Worm (Caenorhabditis elegans): ENCODE measurements around the gene lap-2.

lap-2 gene

DNA sequence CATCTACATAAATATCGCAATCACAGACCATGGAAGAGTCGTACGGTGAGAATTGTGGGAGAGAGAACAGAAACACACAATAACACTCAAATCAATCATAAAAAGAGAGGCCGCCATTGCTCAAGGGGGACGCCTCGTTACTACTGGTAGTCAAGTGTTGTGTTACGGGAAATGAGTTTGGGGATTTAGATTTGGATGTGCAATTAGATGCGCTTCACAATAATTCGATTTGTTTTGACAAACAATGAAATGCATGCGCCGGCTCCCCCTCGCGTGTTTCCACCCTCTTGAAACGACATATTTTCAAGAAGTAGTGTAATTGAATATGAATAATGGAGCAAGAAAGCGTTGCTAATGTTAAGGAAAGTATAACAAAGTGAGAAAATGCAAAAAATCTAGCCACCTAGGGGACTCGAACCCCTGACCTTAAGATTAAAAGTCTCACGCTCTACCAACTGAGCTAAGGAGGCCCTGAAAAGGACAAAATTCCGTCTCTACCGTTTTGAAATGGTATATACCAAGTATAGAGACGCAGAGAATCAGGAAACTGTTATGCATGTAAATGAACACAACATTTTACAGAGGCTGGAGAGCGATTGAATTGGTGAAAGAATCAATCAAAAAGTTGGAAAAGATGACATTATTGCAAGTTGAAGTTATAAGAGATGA is 16.7 kb upstream of the lap-2 start (continued):
- TF ChIP-seq K12H6.12 (tag; optimal IDR thresholded peaks at IDR 0.05), result no peak
- no peak for TF ChIP-seq aptf-2 (GFP tag; conservative IDR thresholded peaks at IDR 0.05)
- TF ChIP-seq xnd-1 (tag; optimal IDR thresholded peaks at IDR 0.05), result no peak
- TF ChIP-seq Y53F4B.3 (GFP tag; IDR thresholded peaks at IDR 0.05), result no peak
- no peak for TF ChIP-seq lsy-27 (tag; optimal IDR thresholded peaks at IDR 0.05; ENCODE audit: borderline replicate concordance, insufficient read depth)
- TF ChIP-seq ztf-25 (GFP tag; IDR thresholded peaks at IDR 0.05), result 0 out of 2 replicates have a peak, but pooled peaks have one; percentile 21
- TF ChIP-seq rec-8 (tag; optimal IDR thresholded peaks at IDR 0.05), result peak in 1 of 2 experiments; percentile 14
- TF ChIP-seq aptf-3 (GFP tag; IDR thresholded peaks at IDR 0.05), result no peak
- peak; percentile 61 for TF ChIP-seq B0261.1 (tag; optimal IDR thresholded peaks at IDR 0.05)
- TF ChIP-seq ceh-100 (GFP tag; IDR thresholded peaks at IDR 0.05), result no peak
- TF ChIP-seq gei-17 (GFP tag; optimal IDR thresholded peaks at IDR 0.05), result no peak
- no peak for TF ChIP-seq pbrm-1 (GFP tag; IDR thresholded peaks at IDR 0.05)
- TF ChIP-seq F37B4.10 (GFP tag; IDR thresholded peaks at IDR 0.05), result no peak
- no peak for TF ChIP-seq egrh-3 (GFP tag; IDR thresholded peaks at IDR 0.05)
- TF ChIP-seq him-1 (tag; optimal IDR thresholded peaks at IDR 0.05), result peak; percentile 41
- no peak for TF ChIP-seq atf-7 (tag; optimal IDR thresholded peaks at IDR 0.05)
- TF ChIP-seq dox-1 (GFP tag; IDR thresholded peaks at IDR 0.05), result 0 out of 2 replicates have a peak, but pooled peaks have one; percentile 17
- TF ChIP-seq akir-1 (GFP tag; optimal IDR thresholded peaks at IDR 0.05), result no peak
- TF ChIP-seq lin-26 (GFP tag; IDR thresholded peaks at IDR 0.05), result peak; percentile 82
- no peak for TF ChIP-seq mcd-1 (GFP tag; IDR thresholded peaks at IDR 0.05)
- TF ChIP-seq bed-1 (GFP tag; IDR thresholded peaks at IDR 0.05), result no peak
- no peak for TF ChIP-seq C17E4.6 (GFP tag; IDR thresholded peaks at IDR 0.05)
- peak; percentile 32; the same call in 1 of the 2 replicates for TF ChIP-seq hmg-1.2 (GFP tag; IDR thresholded peaks at IDR 0.05)
- TF ChIP-seq hsf-1 (GFP tag; IDR thresholded peaks at IDR 0.05), result no peak
- TF ChIP-seq dpl-1 (GFP tag; optimal IDR thresholded peaks at IDR 0.05), result no peak
- no peak for TF ChIP-seq attf-6 (GFP tag; IDR thresholded peaks at IDR 0.05)
- TF ChIP-seq C06A6.2 (GFP tag; conservative IDR thresholded peaks at IDR 0.05), result no peak
- no peak for TF ChIP-seq hrde-1 (tag; optimal IDR thresholded peaks at IDR 0.05; ENCODE audit: borderline replicate concordance)
- no peak for TF ChIP-seq Y53G8AR.9 (GFP tag; conservative IDR thresholded peaks at IDR 0.05)
- TF ChIP-seq egl-44 (GFP tag; IDR thresholded peaks at IDR 0.05), result no peak
- no peak for TF ChIP-seq bed-2 (GFP tag; IDR thresholded peaks at IDR 0.05)
- no peak for TF ChIP-seq madf-8 (GFP tag; conservative IDR thresholded peaks at IDR 0.05)
- TF ChIP-seq F22D6.2 (tag; optimal IDR thresholded peaks at IDR 0.05), result no peak
- TF ChIP-seq F57A8.1 (GFP tag; optimal IDR thresholded peaks at IDR 0.05), result no peak
- TF ChIP-seq ceh-40 (GFP tag; IDR thresholded peaks at IDR 0.05), result no peak
- TF ChIP-seq repo-1 (tag; optimal IDR thresholded peaks at IDR 0.05), result no peak
- TF ChIP-seq F23B12.7 (tag; optimal IDR thresholded peaks at IDR 0.05; ENCODE audit: insufficient read depth), result no peak
- no peak for TF ChIP-seq F39B2.1 (GFP tag; IDR thresholded peaks at IDR 0.05)
- TF ChIP-seq ceh-58 (GFP tag; IDR thresholded peaks at IDR 0.05), result no peak
- TF ChIP-seq Y79H2A.3 (GFP tag; conservative IDR thresholded peaks at IDR 0.05), result no peak
- TF ChIP-seq unc-130 (GFP tag; optimal IDR thresholded peaks at IDR 0.05), result no peak

All from whole organism, young adult.